Worm (Caenorhabditis elegans) whole organism, late embryonic: Measurements from ENCODE around the gene M6.4.

Experiments used
- K02D7.2 ChIP-seq: sonication (generic microtip); optimal IDR thresholded peaks from 2 replicates; lab custom pipeline; 2017; ENCODE audit warnings: mild to moderate bottlenecking, missing genetic modification characterization, missing compliant biosample characterization
- T23F11.4 ChIP-seq: fragments of 200-800 bp; sonication (Bioruptor generic); optimal IDR thresholded peaks from 2 replicates; lab custom pipeline; 2018; ENCODE audit warnings: mild to moderate bottlenecking, missing genetic modification characterization, missing compliant biosample characterization
- ceh-14 ChIP-seq: sonication (generic microtip); optimal IDR thresholded peaks from 2 replicates; lab custom pipeline; 2016; ENCODE audit warnings: missing genotype, missing genetic modification characterization, missing compliant biosample characterization
- ceh-18 ChIP-seq: sonication (generic microtip); optimal IDR thresholded peaks from 2 replicates; lab custom pipeline; 2016; ENCODE audit warnings: missing genetic modification characterization, missing compliant biosample characterization
- ceh-19 ChIP-seq: fragments of 200-800 bp; sonication (Bioruptor generic); optimal IDR thresholded peaks from 2 replicates; lab custom pipeline; 2018; ENCODE audit warnings: mild to moderate bottlenecking, missing genetic modification characterization, missing compliant biosample characterization
- ceh-2 ChIP-seq: sonication (generic microtip); optimal IDR thresholded peaks from 2 replicates; lab custom pipeline; 2016; ENCODE audit warnings: missing genotype, missing genetic modification characterization, missing compliant biosample characterization
- ceh-24 ChIP-seq: sonication (generic microtip); optimal IDR thresholded peaks from 2 replicates; lab custom pipeline; 2016; ENCODE audit warnings: mild to moderate bottlenecking, missing genetic modification characterization, missing compliant biosample characterization
- ceh-31 ChIP-seq: sonication (generic microtip); optimal IDR thresholded peaks from 2 replicates; lab custom pipeline; 2016; ENCODE audit warnings: missing genetic modification characterization, missing compliant biosample characterization
- ceh-45 ChIP-seq: fragments of 200-800 bp; sonication (Bioruptor generic); IDR thresholded peaks from 2 replicates; pipeline ENCODE4 v1.3.6; 2022; ENCODE audit warnings: missing genetic modification reagents, missing genetic modification characterization, missing compliant biosample characterization
- ceh-48 ChIP-seq: sonication (generic microtip); optimal IDR thresholded peaks from 2 replicates; lab custom pipeline; 2016; ENCODE audit warnings: missing genetic modification characterization, inconsistent platforms, missing compliant biosample characterization
- ceh-6 ChIP-seq: fragments of 200-800 bp; sonication (Bioruptor generic); optimal IDR thresholded peaks from 2 replicates; lab custom pipeline; 2018; ENCODE audit warnings: mild to moderate bottlenecking, missing genetic modification characterization, missing compliant biosample characterization
- che-1 ChIP-seq: sonication (generic microtip); optimal IDR thresholded peaks from 2 replicates; lab custom pipeline; 2016; ENCODE audit warnings: mild to moderate bottlenecking, missing genetic modification characterization, missing compliant biosample characterization
- dve-1 ChIP-seq: sonication (generic microtip); optimal IDR thresholded peaks from 2 replicates; lab custom pipeline; 2017; ENCODE audit warnings: antibody characterized with exemption, mild to moderate bottlenecking, missing genetic modification characterization, missing compliant biosample characterization
- eyg-1 ChIP-seq: sonication (generic microtip); optimal IDR thresholded peaks from 2 replicates; lab custom pipeline; 2016; ENCODE audit warnings: missing genotype, missing genetic modification characterization, missing compliant biosample characterization
- fkh-10 ChIP-seq: fragments of 150-350 bp; optimal IDR thresholded peaks from 2 replicates; lab custom pipeline; 2014; ENCODE audit warnings: missing biosample characterization, missing genetic modification reagents, missing genetic modification characterization
- hlh-15 ChIP-seq: sonication (generic microtip); optimal IDR thresholded peaks from 2 replicates; lab custom pipeline; 2016; ENCODE audit warnings: missing genetic modification characterization, missing compliant biosample characterization
- hlh-30 ChIP-seq: sonication (generic microtip); optimal IDR thresholded peaks from 2 replicates; lab custom pipeline; 2017; ENCODE audit warnings: antibody characterized with exemption, missing genetic modification characterization, missing compliant biosample characterization; ENCODE audit not compliant: insufficient read depth
- hlh-6 ChIP-seq: sonication (generic microtip); optimal IDR thresholded peaks from 2 replicates; lab custom pipeline; 2016; ENCODE audit warnings: missing genotype, missing genetic modification characterization, missing compliant biosample characterization
- hlh-8 ChIP-seq: sonication (generic microtip); optimal IDR thresholded peaks from 2 replicates; lab custom pipeline; 2016; ENCODE audit warnings: missing genotype, missing genetic modification characterization, missing compliant biosample characterization
- madf-2 ChIP-seq: sonication (generic microtip); optimal IDR thresholded peaks from 2 replicates; lab custom pipeline; 2017; ENCODE audit warnings: missing genetic modification characterization, missing compliant biosample characterization
- nfya-1 ChIP-seq: sonication (generic microtip); optimal IDR thresholded peaks from 2 replicates; lab custom pipeline; 2017; ENCODE audit warnings: missing genetic modification characterization, mild to moderate bottlenecking, missing compliant biosample characterization, antibody characterized with exemption, moderate library complexity
- nhr-232 ChIP-seq: sonication (generic microtip); optimal IDR thresholded peaks from 2 replicates; lab custom pipeline; 2016; ENCODE audit warnings: missing genetic modification characterization, missing compliant biosample characterization
- pag-3 ChIP-seq: sonication (generic microtip); optimal IDR thresholded peaks from 2 replicates; lab custom pipeline; 2016; ENCODE audit warnings: missing compliant biosample characterization, missing genetic modification characterization, borderline replicate concordance
- pat-9 ChIP-seq: fragments of 200-800 bp; sonication (Bioruptor generic); optimal IDR thresholded peaks from 2 replicates; lab custom pipeline; 2018; ENCODE audit warnings: mild to moderate bottlenecking, missing genetic modification characterization, moderate library complexity, missing compliant biosample characterization
- pax-1 ChIP-seq: fragments of 150-350 bp; optimal IDR thresholded peaks from 2 replicates; lab custom pipeline; 2014; ENCODE audit warnings: missing biosample characterization, missing genetic modification characterization
- pha-2 ChIP-seq: sonication (generic microtip); optimal IDR thresholded peaks from 2 replicates; lab custom pipeline; 2017; ENCODE audit warnings: mild to moderate bottlenecking, missing genetic modification characterization, missing compliant biosample characterization
- pqm-1 ChIP-seq: sonication (generic microtip); optimal IDR thresholded peaks from 2 replicates; lab custom pipeline; 2016; ENCODE audit warnings: missing genetic modification characterization, missing compliant biosample characterization
- pros-1 ChIP-seq: fragments of 150-350 bp; optimal IDR thresholded peaks from 2 replicates; lab custom pipeline; 2014; ENCODE audit warnings: missing biosample characterization, missing genetic modification reagents, missing genetic modification characterization
- rnt-1 ChIP-seq: sonication (generic microtip); optimal IDR thresholded peaks from 2 replicates; lab custom pipeline; 2016; ENCODE audit warnings: missing genetic modification characterization, missing compliant biosample characterization
- sox-4 ChIP-seq: sonication (generic microtip); optimal IDR thresholded peaks from 2 replicates; lab custom pipeline; 2017; ENCODE audit warnings: mild to moderate bottlenecking, missing genetic modification characterization, inconsistent platforms, missing compliant biosample characterization
- syd-9 ChIP-seq: sonication (generic microtip); optimal IDR thresholded peaks from 2 replicates; lab custom pipeline; 2016; ENCODE audit warnings: mild to moderate bottlenecking, missing genetic modification characterization, moderate library complexity, missing compliant biosample characterization
- tbx-2 ChIP-seq: sonication (generic microtip); optimal IDR thresholded peaks from 2 replicates; lab custom pipeline; 2016; ENCODE audit warnings: missing genetic modification characterization, missing compliant biosample characterization
- tbx-7 ChIP-seq: sonication (generic microtip); optimal IDR thresholded peaks from 2 replicates; lab custom pipeline; 2016; ENCODE audit warnings: missing genotype, missing genetic modification characterization, missing compliant biosample characterization
- unc-3 ChIP-seq, 2 experiments: fragments of 200-800 bp in 1 of 2; sonication (Bioruptor generic) in 1 of 2; sonication (generic microtip) in 1 of 2; conservative IDR thresholded peaks in 1 of 2; optimal IDR thresholded peaks in 1 of 2; 2 replicates each; pipeline versions ENCODE4 v1.3.6 to Lab custom; 2016 to 2022; ENCODE audit warnings: missing compliant biosample characterization in 2 of 2, missing genetic modification characterization in 2 of 2, missing genetic modification reagents in 1 of 2
- unc-42 ChIP-seq: sonication (generic microtip); optimal IDR thresholded peaks from 2 replicates; lab custom pipeline; 2016; ENCODE audit warnings: missing genotype, missing genetic modification characterization, missing compliant biosample characterization
- unc-55 ChIP-seq: sonication (generic microtip); optimal IDR thresholded peaks from 2 replicates; lab custom pipeline; 2017; ENCODE audit warnings: missing biosample characterization, missing genetic modification reagents, missing genetic modification characterization
- unc-86 ChIP-seq: sonication (generic microtip); optimal IDR thresholded peaks from 2 replicates; lab custom pipeline; 2016; ENCODE audit warnings: missing genetic modification characterization, missing compliant biosample characterization
- zip-5 ChIP-seq: sonication (generic microtip); optimal IDR thresholded peaks from 2 replicates; lab custom pipeline; 2016; ENCODE audit warnings: missing genetic modification characterization, missing compliant biosample characterization
- ztf-16 ChIP-seq: sonication (generic microtip); optimal IDR thresholded peaks from 2 replicates; lab custom pipeline; 2017; ENCODE audit warnings: missing genetic modification characterization, missing compliant biosample characterization

Gene M6.4

DNA sequence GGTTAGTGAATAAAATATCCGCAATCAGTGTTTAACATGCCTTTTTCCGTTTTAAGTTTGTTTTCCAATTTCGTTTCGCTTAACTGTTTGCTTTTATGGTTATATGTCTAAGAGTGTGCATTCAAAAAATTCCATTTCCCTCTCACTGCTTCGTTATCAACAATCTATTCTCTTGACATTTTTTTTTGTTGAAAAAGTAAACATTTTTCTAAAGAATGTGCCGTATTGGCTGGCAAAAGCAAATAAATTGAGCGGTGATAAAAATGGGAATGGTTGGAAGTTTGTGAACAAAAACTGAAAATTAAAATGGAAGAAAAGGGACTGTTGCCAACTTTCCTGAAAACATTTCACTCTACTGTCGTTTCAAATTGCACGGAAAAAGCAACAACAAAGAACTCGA lies 22.6 kb downstream of the M6.4 start:
- TF ChIP-seq zip-5 (tag; lab: Kevin White, UChicago): no peak
- TF ChIP-seq hlh-8 (tag; lab: Kevin White, UChicago): no peak
- TF ChIP-seq ceh-45 (GFP tag; lab: Robert Waterston, UW): no peak
- no peak for TF ChIP-seq ceh-14 (tag; lab: Kevin White, UChicago)
- no peak for TF ChIP-seq dve-1 (tag; lab: Kevin White, UChicago)
- no peak for TF ChIP-seq unc-55 (GFP tag; lab: Kevin White, UChicago)
- TF ChIP-seq pag-3 (tag; lab: Kevin White, UChicago): no peak
- TF ChIP-seq hlh-30 (tag; lab: Kevin White, UChicago): no peak
- no peak for TF ChIP-seq pat-9 (tag; lab: Kevin White, UChicago)
- TF ChIP-seq pax-1 (tag; lab: Kevin White, UChicago): no peak
- no peak for TF ChIP-seq rnt-1 (tag; lab: Kevin White, UChicago)
- no peak for TF ChIP-seq hlh-6
- TF ChIP-seq nfya-1 (tag; lab: Kevin White, UChicago): no peak
- TF ChIP-seq, all 69 proteins: peak for 0

DNA sequence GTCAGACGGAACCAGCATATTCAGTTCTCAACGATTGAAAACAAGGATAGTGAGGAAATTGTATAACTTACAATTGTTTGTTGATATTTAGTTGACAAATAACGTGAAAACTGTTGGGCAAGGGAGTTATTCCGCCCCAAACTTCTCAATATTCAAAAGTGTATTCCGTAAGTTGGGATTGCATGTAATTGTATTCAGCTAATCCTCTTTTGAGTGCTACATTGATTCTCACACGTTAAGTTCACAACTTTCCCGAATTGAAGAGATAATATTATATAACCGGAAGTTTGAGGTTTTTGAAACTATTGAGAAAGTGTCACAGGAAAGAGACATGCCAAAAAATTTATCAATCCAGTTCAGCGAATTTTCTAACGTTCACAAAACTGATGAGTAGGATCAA lies 25.8 kb downstream of the M6.4 start, which contains the start of gene ifc-2:
Gene ifc-2 (minus strand): TSS at position 101 of the 400 bp plus-strand sequence.
- TF ChIP-seq che-1 (no peak), unc-86 (tag; lab: Kevin White, UChicago) (no peak), K02D7.2 (tag; lab: Kevin White, UChicago) (no peak), ceh-19 (GFP tag; lab: Kevin White, UChicago) (no peak), hlh-6 (no peak), nhr-232 (no peak)

DNA sequence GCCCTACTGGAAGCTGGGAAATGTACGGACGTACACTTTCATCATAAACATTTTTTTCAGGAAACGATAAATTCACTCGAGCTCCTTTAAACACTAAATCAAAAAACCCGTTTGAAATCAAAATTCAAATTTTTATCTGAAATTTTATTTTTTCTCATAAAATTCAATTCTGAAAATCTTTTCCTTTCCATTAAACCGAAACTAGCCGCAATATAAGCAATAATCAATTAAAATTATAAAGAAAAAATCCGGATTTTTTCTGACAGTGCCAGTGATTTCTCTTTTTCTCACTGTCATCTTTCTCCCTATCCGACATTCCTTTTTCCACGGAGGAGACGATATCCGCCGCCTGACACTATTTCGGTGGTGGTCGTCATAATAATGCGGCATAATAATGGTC lies 26.9 kb downstream of the M6.4 start, which contains the start of gene lpr-7:
Gene lpr-7 (plus strand): TSS at position 301 of the 400 bp plus-strand sequence.
- no peak for TF ChIP-seq ceh-45 (GFP tag; lab: Robert Waterston, UW)
- TF ChIP-seq pag-3 (tag; lab: Kevin White, UChicago): no peak
- TF ChIP-seq eyg-1 (tag; lab: Kevin White, UChicago): no peak
- TF ChIP-seq pha-2 (tag; lab: Kevin White, UChicago): no peak
- no peak for TF ChIP-seq syd-9
- TF ChIP-seq tbx-2 (tag; lab: Kevin White, UChicago): no peak
- TF ChIP-seq tbx-7 (tag; lab: Kevin White, UChicago): no peak
- TF ChIP-seq unc-3 (GFP tag; conservative IDR thresholded peaks at IDR 0.05; lab: Robert Waterston, UW): no peak
- no peak for TF ChIP-seq unc-3 (tag; optimal IDR thresholded peaks at IDR 0.05; lab: Kevin White, UChicago)
- no peak for TF ChIP-seq che-1
- TF ChIP-seq pros-1 (tag; lab: Kevin White, UChicago): no peak

DNA sequence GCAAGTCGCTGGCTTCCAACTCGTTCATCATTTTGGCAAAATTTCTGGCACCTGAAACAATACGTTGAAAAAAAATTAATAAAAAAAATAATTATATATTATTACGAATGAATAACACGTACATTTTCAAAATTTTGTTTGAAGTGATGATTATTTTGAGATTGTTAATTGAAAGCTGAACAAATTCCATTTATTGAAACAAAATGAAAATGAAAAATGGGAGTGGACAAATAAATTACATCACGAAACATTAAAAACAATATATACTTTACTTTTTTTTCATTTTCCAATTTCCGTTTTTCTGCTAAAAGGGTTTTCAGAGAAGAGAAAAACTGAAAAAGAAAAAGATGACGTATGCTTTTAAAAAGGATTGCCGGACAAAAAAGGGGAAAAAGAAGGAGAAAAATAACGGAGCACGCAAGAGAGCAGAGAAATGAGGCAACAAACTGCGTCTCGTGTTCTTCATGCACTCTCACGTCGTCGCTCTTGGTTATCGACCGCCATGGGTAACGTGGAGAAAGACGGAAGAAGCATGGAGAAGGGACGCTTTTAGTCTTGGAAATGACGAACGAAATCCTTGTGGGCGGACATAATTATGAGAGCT lies 32.8 kb downstream of the M6.4 start, which contains the start of gene rund-1:
Gene rund-1 (minus strand): TSS at position 51 of the 604 bp plus-strand sequence.
- TF ChIP-seq ceh-45 (GFP tag; lab: Robert Waterston, UW) (no peak), ceh-31 (peak; percentile 34), unc-42 (tag; lab: Kevin White, UChicago) (peak; percentile 48), ceh-48 (peak; percentile 62)

DNA sequence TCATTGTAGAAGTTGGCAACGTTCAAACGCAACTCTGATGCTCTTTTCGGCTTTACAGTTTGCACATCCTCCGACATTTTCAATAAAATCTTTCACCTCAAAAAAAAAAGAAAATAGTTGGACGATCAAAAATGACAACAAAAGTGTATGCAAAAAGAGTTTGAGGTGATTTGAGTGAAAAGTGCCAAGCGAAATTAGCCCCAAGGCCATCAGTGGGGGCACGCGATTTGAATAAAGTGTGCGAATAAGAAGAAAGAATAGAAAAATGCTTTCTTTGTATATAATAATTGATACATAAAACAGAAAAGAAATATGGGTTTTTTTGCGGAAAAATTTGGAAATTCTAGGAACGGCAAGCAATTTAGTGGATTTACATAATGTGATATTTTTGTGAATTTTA lies 37.1 kb downstream of the M6.4 start, which contains the start of gene T19D7.5:
Gene T19D7.5 (minus strand): TSS at position 101 of the 400 bp plus-strand sequence.
- TF ChIP-seq hlh-30 (tag; lab: Kevin White, UChicago) (no peak), ceh-2 (tag; lab: Kevin White, UChicago) (no peak), ceh-18 (no peak), T23F11.4 (GFP tag; lab: Kevin White, UChicago) (no peak), syd-9 (no peak), ceh-6 (no peak), ceh-24 (tag; lab: Kevin White, UChicago) (no peak), dve-1 (tag; lab: Kevin White, UChicago) (no peak), ztf-16 (tag; lab: Kevin White, UChicago) (no peak), pha-2 (tag; lab: Kevin White, UChicago) (no peak), sox-4 (tag; lab: Kevin White, UChicago) (no peak), madf-2 (tag; lab: Kevin White, UChicago) (no peak), fkh-10 (GFP tag; lab: Kevin White, UChicago) (no peak), unc-3 (GFP tag; conservative IDR thresholded peaks at IDR 0.05; lab: Robert Waterston, UW) (no peak), unc-3 (tag; optimal IDR thresholded peaks at IDR 0.05; lab: Kevin White, UChicago) (no peak), hlh-15 (tag; lab: Kevin White, UChicago) (no peak), ceh-48 (no peak), ceh-14 (tag; lab: Kevin White, UChicago) (no peak), pqm-1 (no peak), eyg-1 (tag; lab: Kevin White, UChicago) (no peak)
- TF ChIP-seq, all 69 proteins: peak for 0
